Fruit fly (Drosophila melanogaster): ENCODE data around the gene Obp19b.

dm6 chrX:20448828-20449427 lies 32.4 kb downstream of the Obp19b start, which contains the start of gene tbc:
- TF ChIP-seq bab1 (GFP tag; optimal IDR thresholded peaks at IDR 0.05) (no peak), cnc (optimal IDR thresholded peaks at IDR 0.05) (no peak), Crg-1 (GFP tag; optimal IDR thresholded peaks at IDR 0.05) (no peak), toe (GFP tag; optimal IDR thresholded peaks at IDR 0.05) (no peak), CG11617 (GFP tag; optimal IDR thresholded peaks at IDR 0.05) (no peak), CG14711 (tag; optimal IDR thresholded peaks at IDR 0.05) (no peak), CG7045 (GFP tag; optimal IDR thresholded peaks at IDR 0.05) (no peak), kay (GFP tag; ENCODE audit: borderline replicate concordance) (no peak), cic (GFP tag; optimal IDR thresholded peaks at IDR 0.05) (no peak), Clk (GFP tag; optimal IDR thresholded peaks at IDR 0.05) (no peak), CG1620 (GFP tag; optimal IDR thresholded peaks at IDR 0.05) (no peak), CG33017 (tag; optimal IDR thresholded peaks at IDR 0.05) (no peak), CG12768 (GFP tag; optimal IDR thresholded peaks at IDR 0.05) (no peak), CG5204 (GFP tag; optimal IDR thresholded peaks at IDR 0.05) (no peak)
